Worm (Caenorhabditis elegans) whole organism, L4 larva: ENCODE measurements around the gene F47E1.4.
A peak's percentile ranks its signal among the peaks of the same experiment; 100 is the strongest.

Source experiments
- F26F4.8 ChIP-seq: fragments of 200-800 bp; sonication (Bioruptor generic); conservative IDR thresholded peaks from 2 replicates; pipeline ENCODE4 v1.3.6; 2022; ENCODE audit warnings: missing genetic modification characterization, missing compliant biosample characterization
- T20F7.1 ChIP-seq: fragments of 200-800 bp; sonication (Bioruptor generic); optimal IDR thresholded peaks from 2 replicates; lab custom pipeline; 2018; ENCODE audit warnings: mild to moderate bottlenecking, missing genetic modification characterization, missing compliant biosample characterization
- Y105C5A.15 ChIP-seq: fragments of 200-800 bp; sonication (Bioruptor generic); IDR thresholded peaks from 2 replicates; pipeline ENCODE4 v1.3.6; 2022; ENCODE audit warnings: missing genetic modification characterization, missing compliant biosample characterization
- Y48G9A.11 ChIP-seq: fragments of 200-800 bp; sonication (Bioruptor generic); IDR thresholded peaks from 2 replicates; pipeline ENCODE4 v1.3.6; 2022; ENCODE audit warnings: missing genetic modification reagents, missing genetic modification characterization, missing compliant biosample characterization
- arid-1 ChIP-seq: fragments of 200-800 bp; sonication (Bioruptor generic); conservative IDR thresholded peaks from 2 replicates; pipeline ENCODE4 v1.3.6; 2022; ENCODE audit warnings: missing genetic modification reagents, missing genetic modification characterization, missing compliant biosample characterization
- attf-4 ChIP-seq: sonication (generic microtip); optimal IDR thresholded peaks from 3 replicates; lab custom pipeline; 2017; ENCODE audit warnings: missing biosample characterization, missing genetic modification characterization
- ceh-20 ChIP-seq: fragments of 200-800 bp; sonication (Bioruptor generic); IDR thresholded peaks from 2 replicates; pipeline ENCODE4 v1.3.6; 2022; ENCODE audit warnings: missing genetic modification reagents, missing genetic modification characterization, missing compliant biosample characterization
- ceh-28 ChIP-seq: fragments of 150-350 bp; optimal IDR thresholded peaks from 2 replicates; lab custom pipeline; 2014; ENCODE audit warnings: missing biosample characterization, missing genetic modification reagents, missing genetic modification characterization
- ceh-44 ChIP-seq: fragments of 200-800 bp; sonication (Bioruptor generic); IDR thresholded peaks from 2 replicates; pipeline ENCODE4 v1.3.6; 2022; ENCODE audit warnings: missing genetic modification reagents, missing genetic modification characterization, missing compliant biosample characterization
- ces-1 ChIP-seq: fragments of 150-350 bp; sonication (generic microtip); optimal IDR thresholded peaks from 4 replicates; lab custom pipeline; 2014; ENCODE audit warnings: missing biosample characterization, missing genetic modification reagents, missing genetic modification characterization
- daf-12 ChIP-seq: fragments of 150-350 bp; optimal IDR thresholded peaks from 2 replicates; lab custom pipeline; 2014; ENCODE audit warnings: missing biosample characterization, missing genetic modification reagents, missing genetic modification characterization
- daf-16 ChIP-seq, 3 experiments: sonication (generic microtip); optimal IDR thresholded peaks; 2 replicates each; lab custom pipeline; 2016 to 2017; ENCODE audit warnings: missing genetic modification characterization in 3 of 3, missing genetic modification reagents in 3 of 3, mild to moderate bottlenecking in 2 of 3, missing compliant biosample characterization in 2 of 3, missing biosample characterization in 1 of 3, moderate library complexity in 1 of 3
- daf-19 ChIP-seq: fragments of 200-800 bp; sonication (Bioruptor generic); conservative IDR thresholded peaks from 2 replicates; pipeline ENCODE4 v1.3.6; 2022; ENCODE audit warnings: missing genetic modification characterization, missing compliant biosample characterization
- dmd-6 ChIP-seq: fragments of 200-800 bp; sonication (Bioruptor generic); IDR thresholded peaks from 2 replicates; pipeline ENCODE4 v1.3.6; 2022; ENCODE audit warnings: missing genetic modification reagents, missing genetic modification characterization, missing compliant biosample characterization
- dve-1 ChIP-seq: sonication (generic microtip); optimal IDR thresholded peaks from 2 replicates; lab custom pipeline; 2017; ENCODE audit warnings: antibody characterized with exemption, mild to moderate bottlenecking, missing genetic modification characterization, missing compliant biosample characterization; ENCODE audit not compliant: insufficient read depth
- gei-8 ChIP-seq: fragments of 200-800 bp; sonication (Bioruptor generic); optimal IDR thresholded peaks from 2 replicates; lab custom pipeline; 2018; ENCODE audit warnings: mild to moderate bottlenecking, missing genetic modification characterization, missing compliant biosample characterization
- hlh-11 ChIP-seq: fragments of 200-800 bp; sonication (Bioruptor generic); optimal IDR thresholded peaks from 2 replicates; lab custom pipeline; 2018; ENCODE audit warnings: mild to moderate bottlenecking, missing genetic modification characterization, missing compliant biosample characterization
- lim-7 ChIP-seq: fragments of 200-800 bp; sonication (Bioruptor generic); IDR thresholded peaks from 2 replicates; pipeline ENCODE4 v1.3.6; 2022; ENCODE audit warnings: missing genetic modification characterization, missing compliant biosample characterization
- lin-15B ChIP-seq: fragments of 150-350 bp; sonication (generic microtip); optimal IDR thresholded peaks from 3 replicates; lab custom pipeline; 2014; ENCODE audit warnings: missing biosample characterization, missing genetic modification characterization
- lin-38 ChIP-seq: fragments of 200-800 bp; sonication (Bioruptor generic); IDR thresholded peaks from 2 replicates; pipeline ENCODE4 v1.3.6; 2022; ENCODE audit warnings: missing genetic modification reagents, missing genetic modification characterization, missing compliant biosample characterization
- madf-9 ChIP-seq: fragments of 200-800 bp; sonication (Bioruptor generic); conservative IDR thresholded peaks from 2 replicates; pipeline ENCODE4 v1.3.6; 2022; ENCODE audit warnings: missing genetic modification reagents, missing genetic modification characterization, missing compliant biosample characterization
- mdl-1 ChIP-seq, 2 experiments: fragments of 150-350 bp in 1 of 2; sonication (generic microtip) in 1 of 2; optimal IDR thresholded peaks; 2 replicates each; lab custom pipeline; 2014 to 2017; ENCODE audit warnings: missing biosample characterization in 2 of 2, missing genetic modification characterization in 2 of 2
- mdt-29 ChIP-seq: fragments of 200-800 bp; sonication (Bioruptor generic); IDR thresholded peaks from 2 replicates; pipeline ENCODE4 v1.3.6; 2022; ENCODE audit warnings: missing genetic modification reagents, missing genetic modification characterization, missing compliant biosample characterization
- mep-1 ChIP-seq: fragments of 150-350 bp; sonication (generic microtip); optimal IDR thresholded peaks from 3 replicates; lab custom pipeline; 2014; ENCODE audit warnings: missing biosample characterization, missing genetic modification characterization
- mes-2 ChIP-seq: sonication (generic microtip); optimal IDR thresholded peaks from 2 replicates; lab custom pipeline; 2016; ENCODE audit warnings: missing genotype, mild to moderate bottlenecking, missing genetic modification characterization, missing compliant biosample characterization; ENCODE audit not compliant: poor library complexity, severe bottlenecking
- nhr-11 ChIP-seq: fragments of 150-350 bp; optimal IDR thresholded peaks from 2 replicates; lab custom pipeline; 2014; ENCODE audit warnings: missing biosample characterization, missing genetic modification characterization
- nhr-28 ChIP-seq: fragments of 150-350 bp; optimal IDR thresholded peaks from 2 replicates; lab custom pipeline; 2014; ENCODE audit warnings: missing biosample characterization, missing genetic modification characterization
- nhr-41 ChIP-seq: fragments of 200-800 bp; sonication (Bioruptor generic); IDR thresholded peaks from 2 replicates; pipeline ENCODE4 v1.3.6; 2022; ENCODE audit warnings: missing genetic modification reagents, missing genetic modification characterization, missing compliant biosample characterization
- nhr-42 ChIP-seq: fragments of 200-800 bp; sonication (Bioruptor generic); IDR thresholded peaks from 2 replicates; pipeline ENCODE4 v1.3.6; 2022; ENCODE audit warnings: missing genetic modification characterization, missing compliant biosample characterization
- nhr-6 ChIP-seq: fragments of 150-350 bp; optimal IDR thresholded peaks from 2 replicates; lab custom pipeline; 2014; ENCODE audit warnings: missing biosample characterization, missing genetic modification characterization
- nhr-76 ChIP-seq: fragments of 150-350 bp; optimal IDR thresholded peaks from 2 replicates; lab custom pipeline; 2014; ENCODE audit warnings: missing biosample characterization, missing genetic modification characterization
- pha-4 ChIP-seq, 2 experiments: fragments of 150-350 bp in 1 of 2; fragments of 200-800 bp in 1 of 2; sonication (Bioruptor generic) in 1 of 2; IDR thresholded peaks in 1 of 2; optimal IDR thresholded peaks in 1 of 2; 2 replicates each; pipeline versions ENCODE4 v1.3.6 to Lab custom; 2014 to 2022; ENCODE audit warnings: missing genetic modification characterization in 2 of 2, missing genetic modification reagents in 2 of 2, missing biosample characterization in 1 of 2, missing compliant biosample characterization in 1 of 2
- php-3 ChIP-seq: fragments of 200-800 bp; sonication (Bioruptor generic); IDR thresholded peaks from 2 replicates; pipeline ENCODE4 v1.3.6; 2022; ENCODE audit warnings: missing genetic modification reagents, missing genetic modification characterization, missing compliant biosample characterization
- pqm-1 ChIP-seq: sonication (generic microtip); optimal IDR thresholded peaks from 2 replicates; lab custom pipeline; 2017; ENCODE audit warnings: missing biosample characterization, missing genetic modification characterization
- saeg-2 ChIP-seq: fragments of 200-800 bp; sonication (Bioruptor generic); IDR thresholded peaks from 2 replicates; pipeline ENCODE4 v1.3.6; 2022; ENCODE audit warnings: missing genetic modification reagents, missing genetic modification characterization, missing compliant biosample characterization
- snpc-1.2 ChIP-seq: fragments of 200-800 bp; sonication (Bioruptor generic); IDR thresholded peaks from 2 replicates; pipeline ENCODE4 v1.3.6; 2022; ENCODE audit warnings: missing genetic modification reagents, missing genetic modification characterization, missing compliant biosample characterization
- spr-1 ChIP-seq: sonication (generic microtip); optimal IDR thresholded peaks from 2 replicates; lab custom pipeline; 2016; ENCODE audit warnings: mild to moderate bottlenecking, missing genetic modification characterization, missing compliant biosample characterization
- unc-62 ChIP-seq, 3 experiments: fragments of 150-350 bp in 1 of 3; sonication (generic microtip); optimal IDR thresholded peaks in 2 of 3; peaks in 1 of 3; 1 replicate in 1 of 3; 2 replicates in 2 of 3; lab custom pipeline; 2014 to 2017; ENCODE audit warnings: missing biosample characterization in 3 of 3, missing genetic modification characterization in 3 of 3, missing genetic modification reagents in 3 of 3, missing genotype in 1 of 3
- zfp-3 ChIP-seq: fragments of 200-800 bp; sonication (Bioruptor generic); conservative IDR thresholded peaks from 2 replicates; pipeline ENCODE4 v1.3.6; 2022; ENCODE audit warnings: missing genetic modification reagents, missing genetic modification characterization, missing compliant biosample characterization

Gene F47E1.4

DNA sequence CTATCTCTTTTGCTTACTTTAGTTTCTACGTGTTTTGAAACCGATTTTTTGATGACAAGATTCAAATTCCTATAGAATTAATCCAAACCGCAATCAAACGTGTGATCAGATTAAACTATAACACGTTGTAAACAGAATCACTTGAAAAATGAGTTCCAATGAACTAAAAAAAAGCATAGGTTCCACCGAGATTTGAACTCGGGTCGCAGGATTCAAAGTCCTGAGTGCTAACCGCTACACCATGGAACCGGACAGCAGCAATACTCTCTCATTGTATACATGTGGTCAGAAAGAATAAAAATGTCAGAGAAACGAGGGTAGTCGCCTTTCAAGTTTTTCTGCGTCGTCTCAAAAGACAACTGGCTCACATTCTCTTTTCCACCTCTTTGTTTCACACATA lies 28.8 kb downstream of the F47E1.4 start (continued):
- TF ChIP-seq dmd-6 (GFP tag; lab: Robert Waterston, UW) (peak; percentile 35), T20F7.1 (peak; percentile 50), lin-38 (GFP tag; lab: Robert Waterston, UW) (peak; percentile 78), spr-1 (peak; percentile 53), mdt-29 (GFP tag; lab: Robert Waterston, UW) (0 out of 2 replicates have a peak, but pooled peaks have one; percentile 55), daf-16 (GFP tag; optimal IDR thresholded peaks at IDR 0.05; lab: Kevin White, UChicago) (peak; percentile 20 to 79), daf-16 (tag; optimal IDR thresholded peaks at IDR 0.05; lab: Kevin White, UChicago) (peak; percentile 70), F26F4.8 (GFP tag; lab: Robert Waterston, UW) (peak; percentile 62; the same call in 1 of the 2 replicates), snpc-1.2 (GFP tag; lab: Robert Waterston, UW) (peak; percentile 91), ces-1 (GFP tag; lab: Kevin White, UChicago) (peak; percentile 30), daf-12 (tag; lab: Kevin White, UChicago) (no peak), daf-19 (no peak), zfp-3 (peak; percentile 79), lim-7 (peak; percentile 95), nhr-41 (GFP tag; lab: Robert Waterston, UW) (0 out of 2 replicates have a peak, but pooled peaks have one; percentile 56), attf-4 (tag; lab: Kevin White, UChicago) (no peak), ceh-44 (GFP tag; lab: Robert Waterston, UW) (peak; percentile 66), mep-1 (tag; lab: Kevin White, UChicago) (peak; percentile 66), dve-1 (tag; lab: Kevin White, UChicago) (peak; percentile 24), lin-15B (tag; lab: Kevin White, UChicago) (no peak), gei-8 (GFP tag; lab: Kevin White, UChicago) (peak; percentile 70), nhr-76 (tag; lab: Kevin White, UChicago) (no peak), unc-62 (GFP tag; optimal IDR thresholded peaks at IDR 0.05 in 1 of 2; lab: Kevin White, UChicago) (peak in 1 of 2 experiments; percentile 98), unc-62 (tag; optimal IDR thresholded peaks at IDR 0.05; lab: Kevin White, UChicago) (no peak), nhr-11 (no peak), ceh-28 (no peak)

DNA sequence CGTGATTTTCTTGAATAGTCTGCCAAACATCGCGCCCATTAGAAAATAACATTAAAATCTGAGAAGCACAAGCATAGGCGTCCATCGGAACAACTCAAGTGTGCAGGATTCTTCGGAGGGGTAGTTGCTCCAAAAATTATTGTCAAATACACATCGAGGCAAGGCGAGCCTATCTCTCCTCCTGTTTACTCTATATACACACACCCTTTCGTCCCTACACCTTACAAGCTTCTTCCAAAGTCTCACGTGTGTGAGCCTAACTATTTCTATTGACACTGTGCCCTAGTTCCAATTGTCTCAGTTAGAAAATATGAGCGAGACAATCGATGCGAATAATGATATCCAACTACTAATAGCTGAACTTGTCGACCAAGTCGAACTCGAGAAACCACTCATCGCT lies 29.2 kb downstream of the F47E1.4 start:
- TF ChIP-seq arid-1 (GFP tag; lab: Robert Waterston, UW) (no peak), Y105C5A.15 (GFP tag; lab: Robert Waterston, UW) (no peak), madf-9 (GFP tag; lab: Robert Waterston, UW) (no peak), pha-4 (GFP tag; IDR thresholded peaks at IDR 0.05; lab: Robert Waterston, UW) (no peak), pha-4 (tag; optimal IDR thresholded peaks at IDR 0.05; lab: Kevin White, UChicago) (peak; percentile 67), daf-12 (tag; lab: Kevin White, UChicago) (no peak)

DNA sequence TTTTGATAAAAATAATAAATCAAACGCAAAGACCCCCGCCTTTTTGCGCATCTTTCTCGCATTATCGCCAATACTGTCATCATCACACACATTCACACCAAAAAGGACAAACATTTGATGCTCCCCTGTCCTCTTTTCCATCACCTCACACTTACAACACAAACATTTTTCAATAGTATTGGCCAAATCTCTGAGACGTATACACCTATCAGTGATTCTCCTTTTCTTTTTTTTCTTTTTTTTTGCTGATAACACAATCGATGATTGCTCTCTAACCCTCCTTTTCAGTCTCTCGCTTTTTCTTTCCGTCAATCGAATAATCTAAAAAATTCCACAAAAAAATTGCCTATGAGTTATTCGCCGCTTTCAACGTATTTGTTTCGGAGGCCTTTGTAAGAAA lies 34.2 kb downstream of the F47E1.4 start:
- no peak for TF ChIP-seq daf-16 (GFP tag; optimal IDR thresholded peaks at IDR 0.05; lab: Kevin White, UChicago)
- peak; percentile 80 for TF ChIP-seq daf-16 (tag; optimal IDR thresholded peaks at IDR 0.05; lab: Kevin White, UChicago)
- TF ChIP-seq mes-2 = peak; percentile 10
- peak; percentile 60 for TF ChIP-seq hlh-11 (tag; lab: Kevin White, UChicago)
- peak; percentile 56 for TF ChIP-seq dmd-6 (GFP tag; lab: Robert Waterston, UW)
- peak; percentile 12 for TF ChIP-seq nhr-6 (tag; lab: Kevin White, UChicago)
- no peak for TF ChIP-seq Y105C5A.15 (GFP tag; lab: Robert Waterston, UW)
- TF ChIP-seq php-3 (GFP tag; lab: Robert Waterston, UW) = 0 out of 2 replicates have a peak, but pooled peaks have one; percentile 38
- TF ChIP-seq nhr-42 (GFP tag; lab: Robert Waterston, UW) = no peak
- TF ChIP-seq pqm-1 = peak; percentile 85
- TF ChIP-seq nhr-28 (tag; lab: Kevin White, UChicago) = peak; percentile 51
- no peak for TF ChIP-seq saeg-2 (GFP tag; lab: Robert Waterston, UW)
- TF ChIP-seq Y48G9A.11 = no peak
- peak; percentile 58 for TF ChIP-seq dve-1 (tag; lab: Kevin White, UChicago)
- TF ChIP-seq ceh-20 (GFP tag; lab: Robert Waterston, UW) = 0 out of 2 replicates have a peak, but pooled peaks have one; percentile 37
- no peak for TF ChIP-seq mdl-1 (tag; optimal IDR thresholded peaks at IDR 0.05; lab: Kevin White, UChicago)
- TF ChIP-seq, all 104 proteins: peak for 10
